Worm (Caenorhabditis elegans) whole organism, early embryonic: Measurements from ENCODE around the gene F34D10.4.

Experiments used
- B0310.2 ChIP-seq: sonication (generic microtip); optimal IDR thresholded peaks from 2 replicates; lab custom pipeline; 2016; ENCODE audit warnings: mild to moderate bottlenecking, missing genetic modification characterization, missing compliant biosample characterization
- F13C5.2 ChIP-seq: sonication (generic microtip); optimal IDR thresholded peaks from 2 replicates; lab custom pipeline; 2017; ENCODE audit warnings: mild to moderate bottlenecking, missing genetic modification characterization, inconsistent platforms, missing compliant biosample characterization
- aly-1 ChIP-seq: sonication (generic microtip); optimal IDR thresholded peaks from 2 replicates; lab custom pipeline; 2016; ENCODE audit warnings: missing genetic modification characterization, missing compliant biosample characterization
- ama-1 ChIP-seq: fragments of 150-350 bp; optimal IDR thresholded peaks from 2 replicates; lab custom pipeline; 2014
- ceh-13 ChIP-seq: fragments of 200-800 bp; sonication (Bioruptor generic); optimal IDR thresholded peaks from 2 replicates; lab custom pipeline; 2018; ENCODE audit warnings: mild to moderate bottlenecking, missing genetic modification characterization, missing compliant biosample characterization
- ceh-36 ChIP-seq: sonication (generic microtip); optimal IDR thresholded peaks from 2 replicates; lab custom pipeline; 2016; ENCODE audit warnings: missing genetic modification characterization, inconsistent platforms, missing compliant biosample characterization
- ets-7 ChIP-seq: sonication (generic microtip); optimal IDR thresholded peaks from 2 replicates; lab custom pipeline; 2016; ENCODE audit warnings: missing genotype, missing genetic modification characterization, missing compliant biosample characterization
- flt-1 ChIP-seq: fragments of 200-800 bp; sonication (Bioruptor generic); IDR thresholded peaks from 2 replicates; pipeline ENCODE4 v1.3.6; 2022; ENCODE audit warnings: missing genetic modification characterization, missing compliant biosample characterization
- hmbx-1 ChIP-seq: sonication (generic microtip); optimal IDR thresholded peaks from 2 replicates; lab custom pipeline; 2016; ENCODE audit warnings: mild to moderate bottlenecking, missing genetic modification characterization, missing compliant biosample characterization
- hmg-4 ChIP-seq: fragments of 200-800 bp; sonication (Bioruptor generic); optimal IDR thresholded peaks from 2 replicates; lab custom pipeline; 2018; ENCODE audit warnings: mild to moderate bottlenecking, missing genetic modification characterization, missing compliant biosample characterization
- hnd-1 ChIP-seq: sonication (generic microtip); optimal IDR thresholded peaks from 2 replicates; lab custom pipeline; 2016; ENCODE audit warnings: missing genetic modification characterization, missing compliant biosample characterization
- pes-1 ChIP-seq: fragments of 200-800 bp; sonication (Bioruptor generic); IDR thresholded peaks from 2 replicates; pipeline ENCODE4 v1.3.6; 2022; ENCODE audit warnings: missing genetic modification reagents, missing genetic modification characterization, missing compliant biosample characterization
- scrt-1 ChIP-seq: fragments of 200-800 bp; sonication (Bioruptor generic); IDR thresholded peaks from 2 replicates; pipeline ENCODE4 v1.3.6; 2022; ENCODE audit warnings: missing genetic modification characterization, missing compliant biosample characterization
- sea-1 ChIP-seq: fragments of 200-800 bp; sonication (Bioruptor generic); conservative IDR thresholded peaks from 2 replicates; pipeline ENCODE4 v1.3.6; 2022; ENCODE audit warnings: missing genetic modification characterization, missing compliant biosample characterization
- tbx-11 ChIP-seq: fragments of 200-800 bp; sonication (Bioruptor generic); IDR thresholded peaks from 2 replicates; pipeline ENCODE4 v1.3.6; 2022; ENCODE audit warnings: missing genetic modification characterization, missing compliant biosample characterization
- tbx-37 ChIP-seq: fragments of 200-800 bp; sonication (Bioruptor generic); conservative IDR thresholded peaks from 2 replicates; pipeline ENCODE4 v1.3.6; 2022; ENCODE audit warnings: missing genetic modification reagents, missing genetic modification characterization, missing compliant biosample characterization
- tra-4 ChIP-seq: sonication (generic microtip); optimal IDR thresholded peaks from 2 replicates; lab custom pipeline; 2017; ENCODE audit warnings: missing genetic modification characterization, missing compliant biosample characterization

The F34D10.4 gene

DNA sequence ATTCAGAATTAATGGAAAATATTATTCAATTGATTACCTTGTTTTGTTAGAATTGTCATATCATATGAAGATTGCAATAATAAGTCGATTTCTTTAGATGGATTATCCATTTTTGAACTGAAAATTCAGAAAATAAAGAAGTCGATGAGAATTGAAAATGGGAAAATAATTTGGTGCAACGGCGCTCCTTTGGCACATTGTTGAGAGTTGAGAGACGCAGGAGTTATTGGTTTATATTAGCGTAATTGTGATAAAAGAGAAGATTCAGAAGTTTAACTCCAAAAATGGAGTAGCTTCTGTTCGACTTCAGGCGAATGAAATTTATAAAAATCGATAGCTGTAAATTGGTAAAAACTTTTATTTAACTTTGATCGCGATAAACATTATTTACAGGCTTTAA, 16.8 kb upstream of the F34D10.4 start, which contains the start of gene C14B1.8:
TSS of gene C14B1.8 (minus strand) at position 117 of the 400 bp plus-strand sequence.
- TF ChIP-seq tbx-11 (GFP tag; lab: Robert Waterston, UW) (no peak), sea-1 (no peak), tbx-37 (GFP tag; lab: Robert Waterston, UW) (no peak), ceh-13 (GFP tag; lab: Kevin White, UChicago) (no peak), flt-1 (GFP tag; lab: Robert Waterston, UW) (no peak), scrt-1 (no peak)

DNA sequence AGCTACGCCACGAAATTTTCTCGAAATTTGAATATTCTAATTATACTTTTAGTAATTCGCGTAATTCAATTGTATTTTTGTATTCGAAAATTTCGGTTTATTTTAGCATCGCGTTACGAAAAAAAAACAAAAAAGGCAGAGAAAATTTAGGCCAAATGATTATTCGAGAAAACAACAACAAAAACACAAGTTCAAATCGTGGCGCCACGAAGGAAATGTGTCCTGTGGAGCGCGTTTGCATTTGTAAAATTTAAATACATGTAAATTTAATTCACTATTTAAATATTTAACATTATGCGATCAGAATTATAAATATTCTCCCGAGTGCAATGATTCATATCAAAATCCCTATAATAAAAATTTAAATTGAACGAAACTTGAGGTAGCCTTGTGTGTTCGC, 12.7 kb upstream of the F34D10.4 start:
- no peak for TF ChIP-seq ceh-13 (GFP tag; lab: Kevin White, UChicago)
- TF ChIP-seq tra-4 (tag; lab: Kevin White, UChicago): no peak
- no peak for TF ChIP-seq B0310.2 (tag; lab: Kevin White, UChicago)
- no peak for TF ChIP-seq tbx-11 (GFP tag; lab: Robert Waterston, UW)
- no peak for TF ChIP-seq hmg-4 (GFP tag; lab: Kevin White, UChicago)
- no peak for TF ChIP-seq hnd-1 (tag; lab: Kevin White, UChicago)

DNA sequence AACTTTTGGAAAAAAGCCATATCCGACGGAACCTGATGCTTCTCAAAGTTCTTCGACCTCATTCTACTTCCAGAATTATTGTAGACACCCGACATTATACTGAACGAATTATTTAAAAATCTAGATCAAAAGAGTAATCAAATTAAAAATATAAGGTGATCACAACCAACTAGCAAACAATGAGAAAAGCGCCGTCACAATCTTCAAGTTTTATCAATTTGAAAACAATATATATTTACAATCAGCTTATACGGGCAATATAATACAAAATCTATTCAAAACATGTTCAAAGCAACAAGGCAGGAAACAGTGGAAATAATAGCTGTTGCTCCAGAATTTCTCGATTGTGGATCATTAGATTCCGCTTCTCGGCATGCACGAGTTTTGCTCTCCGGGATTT, 11.5 kb upstream of the F34D10.4 start, which contains the start of gene C14B1.12:
TSS of gene C14B1.12 (minus strand) at position 101 of the 400 bp plus-strand sequence.
- no peak for TF ChIP-seq ceh-13 (GFP tag; lab: Kevin White, UChicago)
- TF ChIP-seq ceh-36: no peak
- TF ChIP-seq F13C5.2 (tag; lab: Kevin White, UChicago): no peak
- TF ChIP-seq tra-4 (tag; lab: Kevin White, UChicago): no peak
- TF ChIP-seq hnd-1 (tag; lab: Kevin White, UChicago): no peak
- no peak for TF ChIP-seq sea-1
- TF ChIP-seq ama-1 (lab: Kevin White, UChicago): no peak
- TF ChIP-seq B0310.2 (tag; lab: Kevin White, UChicago): no peak
- no peak for TF ChIP-seq aly-1 (tag; lab: Kevin White, UChicago)
- no peak for TF ChIP-seq hmg-4 (GFP tag; lab: Kevin White, UChicago)
- no peak for TF ChIP-seq tbx-37 (GFP tag; lab: Robert Waterston, UW)
- TF ChIP-seq tbx-11 (GFP tag; lab: Robert Waterston, UW): no peak
- TF ChIP-seq flt-1 (GFP tag; lab: Robert Waterston, UW): no peak
- TF ChIP-seq ets-7 (tag; lab: Kevin White, UChicago): no peak

DNA sequence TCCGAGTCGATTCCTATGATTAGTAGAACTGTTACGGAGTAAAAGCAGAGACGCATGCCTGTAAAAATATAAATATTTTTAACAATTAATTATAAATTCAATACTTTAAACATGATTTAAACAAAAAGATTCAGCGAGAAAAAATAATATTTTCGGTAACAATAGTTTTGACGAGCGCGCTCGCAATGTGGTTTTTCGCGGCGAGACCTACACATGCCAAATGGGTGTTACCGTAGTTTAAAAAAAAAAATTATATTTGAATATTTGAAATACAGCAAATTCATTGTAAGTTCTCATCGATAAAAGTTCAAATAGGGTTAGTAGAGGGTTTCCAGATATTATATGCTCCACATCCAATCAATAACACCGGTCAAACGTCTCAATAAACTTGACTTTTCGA, 10.0 kb upstream of the F34D10.4 start, which contains the start of gene gldi-5:
TSS of gene gldi-5 (minus strand) at position 58 of the 400 bp plus-strand sequence.
- no peak for TF ChIP-seq scrt-1
- no peak for TF ChIP-seq ets-7 (tag; lab: Kevin White, UChicago)
- no peak for TF ChIP-seq hmg-4 (GFP tag; lab: Kevin White, UChicago)
- TF ChIP-seq F13C5.2 (tag; lab: Kevin White, UChicago): no peak
- TF ChIP-seq ceh-36: no peak
- no peak for TF ChIP-seq pes-1 (GFP tag; lab: Robert Waterston, UW)

DNA sequence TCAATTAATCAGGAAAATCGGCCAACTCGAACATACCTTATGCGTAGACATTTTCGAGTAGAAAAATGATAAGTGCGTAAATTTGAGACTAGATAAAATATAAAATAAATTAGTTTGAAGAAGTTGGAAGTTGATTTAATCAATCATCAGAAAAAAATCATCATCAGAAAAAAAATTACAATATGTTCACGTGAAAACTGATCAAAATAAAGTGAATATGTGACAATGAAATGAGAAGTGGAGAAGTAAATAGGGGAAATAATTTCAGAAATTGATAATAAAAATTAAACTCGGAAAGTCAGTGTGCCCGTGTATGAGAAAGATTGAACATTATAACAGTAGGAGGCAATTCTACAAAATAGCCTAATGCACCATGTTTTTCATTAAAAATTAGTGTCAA, 6.9 kb upstream of the F34D10.4 start, which contains the start of gene F34D10.9:
TSS of gene F34D10.9 (minus strand) at position 101 of the 400 bp plus-strand sequence.
- TF ChIP-seq ama-1 (lab: Kevin White, UChicago) (no peak), pes-1 (GFP tag; lab: Robert Waterston, UW) (no peak), tra-4 (tag; lab: Kevin White, UChicago) (no peak), aly-1 (tag; lab: Kevin White, UChicago) (no peak), F13C5.2 (tag; lab: Kevin White, UChicago) (no peak), ets-7 (tag; lab: Kevin White, UChicago) (no peak), flt-1 (GFP tag; lab: Robert Waterston, UW) (no peak)

DNA sequence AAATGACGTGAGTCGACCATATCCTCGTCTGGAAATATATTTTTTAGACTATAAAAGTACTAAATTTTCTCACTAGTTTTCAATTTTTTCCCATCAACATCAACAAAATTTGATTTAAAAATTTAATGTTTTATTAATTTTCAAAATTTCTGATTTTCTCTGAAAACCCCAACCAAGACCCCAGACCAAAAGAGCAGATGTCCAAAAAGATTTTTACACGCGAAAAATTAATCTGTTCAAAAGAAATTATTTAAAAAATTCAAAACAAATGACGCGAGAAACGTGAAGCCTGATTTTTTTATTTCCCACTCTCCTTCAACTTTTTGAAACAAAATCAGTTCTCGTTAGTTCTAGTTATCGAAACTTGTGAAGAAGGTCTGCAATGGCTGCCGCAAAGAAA, 5.9 kb upstream of the F34D10.4 start, which contains the start of gene F34D10.8:
TSS of gene F34D10.8 (plus strand) at position 301 of the 400 bp plus-strand sequence.
- TF ChIP-seq aly-1 (tag; lab: Kevin White, UChicago): no peak
- no peak for TF ChIP-seq hnd-1 (tag; lab: Kevin White, UChicago)
- TF ChIP-seq sea-1: no peak
- TF ChIP-seq ets-7 (tag; lab: Kevin White, UChicago): no peak
- TF ChIP-seq hmg-4 (GFP tag; lab: Kevin White, UChicago): no peak
- TF ChIP-seq tbx-37 (GFP tag; lab: Robert Waterston, UW): no peak
- TF ChIP-seq tra-4 (tag; lab: Kevin White, UChicago): no peak
- no peak for TF ChIP-seq pes-1 (GFP tag; lab: Robert Waterston, UW)
- no peak for TF ChIP-seq B0310.2 (tag; lab: Kevin White, UChicago)
- no peak for TF ChIP-seq ama-1 (lab: Kevin White, UChicago)
- TF ChIP-seq hmbx-1 (tag; lab: Kevin White, UChicago): no peak
- no peak for TF ChIP-seq tbx-11 (GFP tag; lab: Robert Waterston, UW)
- no peak for TF ChIP-seq ceh-36
- TF ChIP-seq F13C5.2 (tag; lab: Kevin White, UChicago): no peak
- TF ChIP-seq ceh-13 (GFP tag; lab: Kevin White, UChicago): no peak
- no peak for TF ChIP-seq flt-1 (GFP tag; lab: Robert Waterston, UW)

DNA sequence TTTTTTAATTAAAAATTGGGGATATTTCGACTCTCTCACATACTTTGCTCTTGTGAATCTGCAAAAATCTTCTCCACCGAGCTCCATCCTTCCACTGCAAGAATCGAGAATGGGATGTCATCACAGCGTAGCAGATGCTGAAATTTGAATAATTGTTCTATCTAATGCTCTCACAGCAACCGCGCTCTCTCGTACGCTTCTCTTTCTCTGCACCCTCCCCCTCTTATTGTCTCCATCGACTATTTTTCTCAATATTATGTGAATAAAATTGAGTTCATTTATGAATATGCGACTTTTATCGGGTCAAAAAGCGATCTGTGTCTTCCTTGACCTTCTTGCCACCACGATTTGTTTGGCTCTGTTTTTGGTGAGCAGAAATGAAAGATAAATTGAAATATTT, 2.4 kb upstream of the F34D10.4 start, which contains the start of gene F34D10.3:
TSS of gene F34D10.3 (plus strand) at position 249 of the 400 bp plus-strand sequence.
- TF ChIP-seq flt-1 (GFP tag; lab: Robert Waterston, UW) (no peak), tra-4 (tag; lab: Kevin White, UChicago) (no peak), tbx-11 (GFP tag; lab: Robert Waterston, UW) (no peak), tbx-37 (GFP tag; lab: Robert Waterston, UW) (no peak), sea-1 (no peak), ceh-13 (GFP tag; lab: Kevin White, UChicago) (no peak)

DNA sequence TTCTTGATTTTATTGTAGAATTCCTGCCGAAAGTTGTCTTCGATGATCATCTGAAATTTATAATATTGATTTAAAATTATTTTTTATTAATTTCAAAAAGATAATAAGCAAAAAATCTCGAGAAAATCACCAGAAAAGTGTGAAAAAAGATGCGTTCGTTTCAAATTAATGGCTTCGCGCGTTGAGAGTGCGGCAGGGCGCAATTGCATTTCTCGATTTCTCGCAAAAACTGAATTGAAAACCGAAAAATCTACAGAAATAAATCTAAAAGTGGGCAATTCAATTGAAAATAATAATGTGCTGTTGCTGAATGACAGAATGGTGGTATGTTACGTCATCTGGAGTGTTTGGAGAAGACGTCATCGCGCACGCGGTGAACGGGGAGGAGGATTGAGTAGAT, 1.4 kb upstream of the F34D10.4 start, which contains the start of gene evl-18:
TSS of gene evl-18 (minus strand) at position 50 of the 400 bp plus-strand sequence.
- no peak for TF ChIP-seq ceh-13 (GFP tag; lab: Kevin White, UChicago)
- TF ChIP-seq aly-1 (tag; lab: Kevin White, UChicago): no peak
- no peak for TF ChIP-seq hmg-4 (GFP tag; lab: Kevin White, UChicago)
- TF ChIP-seq tbx-37 (GFP tag; lab: Robert Waterston, UW): no peak
- TF ChIP-seq ets-7 (tag; lab: Kevin White, UChicago): no peak
- TF ChIP-seq tbx-11 (GFP tag; lab: Robert Waterston, UW): no peak
- no peak for TF ChIP-seq tra-4 (tag; lab: Kevin White, UChicago)
- no peak for TF ChIP-seq flt-1 (GFP tag; lab: Robert Waterston, UW)
- no peak for TF ChIP-seq hnd-1 (tag; lab: Kevin White, UChicago)
- no peak for TF ChIP-seq scrt-1
- TF ChIP-seq pes-1 (GFP tag; lab: Robert Waterston, UW): no peak
- no peak for TF ChIP-seq sea-1
- TF ChIP-seq ama-1 (lab: Kevin White, UChicago): no peak
